Fruit fly (Drosophila melanogaster): ENCODE measurements around the gene mTerf5.

mTerf5 gene

dm6 chr3R:18215900-18216299, 7.6 kb downstream of the mTerf5 start, which contains the start of gene CG14314 (continued):
- TF ChIP-seq CG11723 (GFP tag; optimal IDR thresholded peaks at IDR 0.05) (no peak), pfk (GFP tag; optimal IDR thresholded peaks at IDR 0.05) (no peak), inv (GFP tag; IDR thresholded peaks at IDR 0.05; ENCODE audit: partially characterized antibody) (peak; percentile 39; the same call in 1 of the 2 replicates), BEAF-32 (GFP tag; optimal IDR thresholded peaks at IDR 0.05) (peak; percentile 30), ttk (GFP tag; IDR thresholded peaks at IDR 0.05) (no peak), stwl (tag; optimal IDR thresholded peaks at IDR 0.05) (no peak), CG17829 (tag; optimal IDR thresholded peaks at IDR 0.05) (no peak), Vsx1 (GFP tag; optimal IDR thresholded peaks at IDR 0.05) (no peak), pnt (GFP tag; optimal IDR thresholded peaks at IDR 0.05) (no peak), Ravus (GFP tag; IDR thresholded peaks at IDR 0.05) (no peak), CG2129 (GFP tag; IDR thresholded peaks at IDR 0.05; ENCODE audit: partially characterized antibody) (no peak), pzg (GFP tag; optimal IDR thresholded peaks at IDR 0.05) (peak; percentile 1), dmrt99B (tag; optimal IDR thresholded peaks at IDR 0.05) (no peak), HLHmδ (GFP tag; optimal IDR thresholded peaks at IDR 0.05) (no peak), CG34422 (GFP tag; IDR thresholded peaks at IDR 0.05) (no peak), Dref (GFP tag; IDR thresholded peaks at IDR 0.05) (no peak), Stat92E (GFP tag; optimal IDR thresholded peaks at IDR 0.05) (no peak), Sox100B (GFP tag; optimal IDR thresholded peaks at IDR 0.05) (no peak), D (optimal IDR thresholded peaks at IDR 0.05) (no peak), D (GFP tag; optimal IDR thresholded peaks at IDR 0.05) (no peak), E2f2 (GFP tag; IDR thresholded peaks at IDR 0.05) (peak; percentile 14), gsb-n (tag; optimal IDR thresholded peaks at IDR 0.05) (no peak), Camta (GFP tag; optimal IDR thresholded peaks at IDR 0.05) (no peak), CG17568 (GFP tag; optimal IDR thresholded peaks at IDR 0.05) (no peak), CG11504 (tag; optimal IDR thresholded peaks at IDR 0.05) (no peak), vfl (GFP tag; optimal IDR thresholded peaks at IDR 0.05) (no peak), Pdp1 (GFP tag; optimal IDR thresholded peaks at IDR 0.05) (no peak), zf30C (GFP tag; optimal IDR thresholded peaks at IDR 0.05) (no peak), CG2875 (GFP tag; optimal IDR thresholded peaks at IDR 0.05) (no peak), CG14710 (tag; optimal IDR thresholded peaks at IDR 0.05) (no peak), CG12071 (GFP tag; optimal IDR thresholded peaks at IDR 0.05) (no peak), sc (optimal IDR thresholded peaks at IDR 0.05) (no peak), sc (GFP tag; optimal IDR thresholded peaks at IDR 0.05) (no peak), CG4854 (GFP tag; optimal IDR thresholded peaks at IDR 0.05) (no peak), Gsc (GFP tag; IDR thresholded peaks at IDR 0.05) (no peak), CG15696 (tag; optimal IDR thresholded peaks at IDR 0.05) (no peak), CG12236 (GFP tag; optimal IDR thresholded peaks at IDR 0.05) (no peak), CG8765 (GFP tag; IDR thresholded peaks at IDR 0.05) (no peak), CG15269 (tag; optimal IDR thresholded peaks at IDR 0.05) (no peak), trem (tag; optimal IDR thresholded peaks at IDR 0.05) (no peak), CG3407 (GFP tag; optimal IDR thresholded peaks at IDR 0.05) (no peak), ara (GFP tag; IDR thresholded peaks at IDR 0.05) (0 out of 2 replicates have a peak, but pooled peaks have one; percentile 12), CG6654 (GFP tag; optimal IDR thresholded peaks at IDR 0.05) (no peak), CG7372 (GFP tag; IDR thresholded peaks at IDR 0.05) (no peak), CHES-1-like (GFP tag; optimal IDR thresholded peaks at IDR 0.05) (no peak), hbn (GFP tag; IDR thresholded peaks at IDR 0.05; ENCODE audit: partially characterized antibody) (no peak), fru (optimal IDR thresholded peaks at IDR 0.05) (no peak), onecut (GFP tag; IDR thresholded peaks at IDR 0.05) (peak; percentile 93), CG10654 (GFP tag; optimal IDR thresholded peaks at IDR 0.05) (no peak), mld (GFP tag; IDR thresholded peaks at IDR 0.05; ENCODE audit: partially characterized antibody) (no peak), CG4404 (GFP tag; IDR thresholded peaks at IDR 0.05) (no peak), jigr1 (GFP tag; IDR thresholded peaks at IDR 0.05) (no peak)
